Worm (Caenorhabditis elegans): ENCODE results near the gene rpl-15.

rpl-15 gene

ce11 chrIV:639167-639566, 15.2 kb downstream of the rpl-15 start:
- no peak for TF ChIP-seq lin-39 (tag; optimal IDR thresholded peaks at IDR 0.05)
- TF ChIP-seq unc-55 (GFP tag; optimal IDR thresholded peaks at IDR 0.05) = no peak
- no peak for TF ChIP-seq sem-4 (tag; optimal IDR thresholded peaks at IDR 0.05)
- no peak for TF ChIP-seq lsy-2 (tag; optimal IDR thresholded peaks at IDR 0.05)
- TF ChIP-seq snpc-4 (tag; optimal IDR thresholded peaks at IDR 0.05) = no peak
- no peak for TF ChIP-seq unc-62 (GFP tag; optimal IDR thresholded peaks at IDR 0.05)
- TF ChIP-seq nhr-12 (tag; optimal IDR thresholded peaks at IDR 0.05) = no peak
- no peak for TF ChIP-seq mdl-1 (tag; optimal IDR thresholded peaks at IDR 0.05)
- no peak for TF ChIP-seq aly-2 (tag; optimal IDR thresholded peaks at IDR 0.05)
- TF ChIP-seq C34F6.9 (tag; optimal IDR thresholded peaks at IDR 0.05) = no peak
- no peak for TF ChIP-seq ztf-1 (GFP tag; conservative IDR thresholded peaks at IDR 0.05)
- no peak for TF ChIP-seq nhr-77 (tag; optimal IDR thresholded peaks at IDR 0.05)
- no peak for TF ChIP-seq nhr-129 (tag; optimal IDR thresholded peaks at IDR 0.05)
- TF ChIP-seq Y55F3AM.14 (GFP tag; optimal IDR thresholded peaks at IDR 0.05) = no peak
- no peak for TF ChIP-seq sma-9 (GFP tag; optimal IDR thresholded peaks at IDR 0.05)
- TF ChIP-seq sma-9 (tag; optimal IDR thresholded peaks at IDR 0.05) = no peak
- TF ChIP-seq dmd-4 (tag; optimal IDR thresholded peaks at IDR 0.05) = no peak
- TF ChIP-seq unc-39 (tag; optimal IDR thresholded peaks at IDR 0.05) = no peak

DNA sequence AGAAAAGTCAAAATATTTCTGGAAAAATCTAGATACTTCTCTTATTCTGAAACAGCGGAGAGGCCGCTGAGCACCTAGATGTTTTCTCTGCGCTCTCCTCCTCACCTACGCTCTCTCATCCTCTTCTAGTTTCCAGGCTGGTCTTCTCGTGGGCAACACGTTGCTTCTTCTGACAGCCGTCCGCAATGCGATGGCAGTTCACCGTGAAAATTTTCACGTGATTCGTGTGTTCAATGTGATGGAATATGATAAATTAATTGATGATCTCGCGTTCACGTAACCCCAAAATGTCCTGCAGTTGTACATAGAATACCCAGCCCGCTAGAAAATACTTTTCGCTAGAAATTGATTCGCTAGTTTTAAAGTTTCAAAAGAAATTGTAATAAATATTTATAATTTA, 20.8 kb downstream of the rpl-15 start:
- TF ChIP-seq mdl-1 (tag; optimal IDR thresholded peaks at IDR 0.05) (no peak), nhr-21 (tag; optimal IDR thresholded peaks at IDR 0.05) (no peak), nhr-10 (tag; optimal IDR thresholded peaks at IDR 0.05) (no peak), ztf-1 (GFP tag; conservative IDR thresholded peaks at IDR 0.05) (no peak), skn-1 (tag; optimal IDR thresholded peaks at IDR 0.05) (no peak), lin-13 (GFP tag; optimal IDR thresholded peaks at IDR 0.05) (no peak)

DNA sequence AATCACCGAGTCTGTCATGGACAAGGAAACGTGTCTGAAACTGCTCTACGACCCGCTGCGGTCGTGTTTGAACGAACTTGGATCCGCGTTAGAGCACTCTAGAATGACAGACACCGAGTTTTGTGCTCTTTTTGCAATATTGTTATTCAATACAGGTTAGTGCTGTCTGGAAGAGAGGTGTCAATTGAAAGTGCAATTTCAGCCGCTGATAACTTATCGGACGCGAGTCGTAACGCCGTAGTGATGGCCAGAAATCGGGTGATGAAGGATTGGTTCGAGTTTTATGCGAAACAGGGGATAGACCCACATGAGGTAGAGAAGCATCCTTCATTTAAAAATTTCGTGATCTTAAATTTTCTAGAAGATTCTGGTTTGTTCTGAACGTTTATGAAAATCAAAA, 22.5 kb downstream of the rpl-15 start:
- TF ChIP-seq lsy-2 (tag; optimal IDR thresholded peaks at IDR 0.05) (no peak), sem-4 (tag; optimal IDR thresholded peaks at IDR 0.05) (no peak), elt-1 (tag; optimal IDR thresholded peaks at IDR 0.05) (no peak), sma-9 (GFP tag; optimal IDR thresholded peaks at IDR 0.05) (no peak), sma-9 (tag; optimal IDR thresholded peaks at IDR 0.05) (no peak), elt-3 (tag; optimal IDR thresholded peaks at IDR 0.05) (no peak), gmeb-1 (tag; optimal IDR thresholded peaks at IDR 0.05) (no peak), egl-27 (tag; optimal IDR thresholded peaks at IDR 0.05) (no peak), nhr-237 (tag; optimal IDR thresholded peaks at IDR 0.05) (no peak), lin-11 (tag; optimal IDR thresholded peaks at IDR 0.05) (no peak), R02D3.7 (tag; optimal IDR thresholded peaks at IDR 0.05) (no peak), skn-1 (tag; optimal IDR thresholded peaks at IDR 0.05) (no peak), nhr-129 (tag; optimal IDR thresholded peaks at IDR 0.05) (no peak), crh-2 (tag; optimal IDR thresholded peaks at IDR 0.05) (no peak), aly-2 (tag; optimal IDR thresholded peaks at IDR 0.05) (no peak), alr-1 (tag; optimal IDR thresholded peaks at IDR 0.05) (no peak), dmd-4 (tag; optimal IDR thresholded peaks at IDR 0.05) (no peak), ZK546.5 (tag; optimal IDR thresholded peaks at IDR 0.05) (no peak), nhr-23 (tag; optimal IDR thresholded peaks at IDR 0.05) (no peak), nhr-21 (tag; optimal IDR thresholded peaks at IDR 0.05) (no peak), unc-55 (GFP tag; optimal IDR thresholded peaks at IDR 0.05) (no peak)

DNA sequence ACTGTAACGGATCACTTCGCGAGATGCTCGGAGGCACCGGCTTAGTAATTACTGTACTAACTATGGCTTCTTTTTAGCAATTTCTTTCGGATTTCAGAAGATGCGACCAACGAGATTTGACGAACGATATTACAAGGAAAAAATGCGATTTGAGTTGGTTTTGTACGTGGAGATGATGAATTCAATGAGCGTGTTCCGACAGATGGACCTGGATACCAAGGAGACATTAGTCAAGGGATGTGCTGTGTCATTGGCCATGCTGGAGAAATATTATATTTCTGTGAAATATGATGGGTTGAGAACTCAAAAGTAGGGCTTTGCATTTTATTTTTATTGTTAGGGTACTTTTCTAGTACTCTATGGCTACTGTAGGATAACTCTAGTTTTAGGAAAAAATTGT, 23.8 kb downstream of the rpl-15 start:
- TF ChIP-seq unc-55 (GFP tag; optimal IDR thresholded peaks at IDR 0.05) = no peak
- no peak for TF ChIP-seq snpc-4 (tag; optimal IDR thresholded peaks at IDR 0.05)
- TF ChIP-seq aly-2 (tag; optimal IDR thresholded peaks at IDR 0.05) = no peak
- TF ChIP-seq mbf-1 (tag; optimal IDR thresholded peaks at IDR 0.05) = no peak
- TF ChIP-seq sma-3 (GFP tag; optimal IDR thresholded peaks at IDR 0.05) = no peak
- no peak for TF ChIP-seq lin-11 (tag; optimal IDR thresholded peaks at IDR 0.05)
- TF ChIP-seq nhr-12 (tag; optimal IDR thresholded peaks at IDR 0.05) = no peak
- TF ChIP-seq unc-39 (tag; optimal IDR thresholded peaks at IDR 0.05) = no peak

DNA sequence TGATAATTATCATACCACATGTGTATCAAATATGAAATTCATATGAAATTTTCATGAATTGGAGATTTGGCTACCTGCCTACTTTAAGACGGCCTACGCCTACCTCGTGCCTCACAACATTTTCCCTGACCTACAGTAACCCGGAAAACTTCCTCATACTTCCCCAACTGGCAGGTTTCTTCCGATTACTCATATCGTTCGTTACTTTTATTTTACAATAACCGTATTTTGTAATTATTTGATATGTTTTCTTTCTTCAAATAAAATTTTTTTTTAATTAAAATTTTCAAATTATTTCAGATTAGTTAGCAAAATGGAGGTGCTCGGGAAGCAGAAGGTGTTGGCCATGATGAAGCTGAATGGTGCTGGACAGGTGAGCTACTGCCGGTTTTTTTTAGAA, 27.1 kb downstream of the rpl-15 start, which contains the start of gene nhr-76:
TSS of gene nhr-76 (plus strand) at position 301 of the 400 bp plus-strand sequence.
- TF ChIP-seq skn-1 (tag; optimal IDR thresholded peaks at IDR 0.05) = no peak
